Worm (Caenorhabditis elegans) whole organism, L3 larva: ENCODE results near the gene C18E9.2.

Source experiments
- R02D3.7 ChIP-seq: fragments of 150-350 bp; optimal IDR thresholded peaks from 2 replicates; lab custom pipeline; 2014; ENCODE audit warnings: missing biosample characterization, missing genetic modification characterization
- aly-2 ChIP-seq: fragments of 150-350 bp; optimal IDR thresholded peaks from 2 replicates; lab custom pipeline; 2014; ENCODE audit warnings: missing biosample characterization, missing genetic modification characterization
- ama-1 ChIP-seq: fragments of 150-350 bp; optimal IDR thresholded peaks from 2 replicates; lab custom pipeline; 2018
- ceh-16 ChIP-seq: sonication (generic microtip); optimal IDR thresholded peaks from 2 replicates; lab custom pipeline; 2017; ENCODE audit warnings: missing biosample characterization, missing genetic modification characterization
- ceh-28 ChIP-seq: fragments of 150-350 bp; optimal IDR thresholded peaks from 2 replicates; lab custom pipeline; 2014; ENCODE audit warnings: missing biosample characterization, missing genetic modification reagents, missing genetic modification characterization
- ceh-82 ChIP-seq: fragments of 150-350 bp; optimal IDR thresholded peaks from 2 replicates; lab custom pipeline; 2014; ENCODE audit warnings: missing biosample characterization, missing genetic modification characterization
- egl-27 ChIP-seq: sonication (generic microtip); optimal IDR thresholded peaks from 4 replicates; lab custom pipeline; 2017; ENCODE audit warnings: missing biosample characterization, missing genetic modification reagents, missing genetic modification characterization
- egl-5 ChIP-seq: fragments of 150-350 bp; optimal IDR thresholded peaks from 2 replicates; lab custom pipeline; 2017; ENCODE audit warnings: missing biosample characterization, missing genetic modification reagents, missing genetic modification characterization, inconsistent platforms
- elt-1 ChIP-seq: fragments of 150-350 bp; optimal IDR thresholded peaks from 2 replicates; lab custom pipeline; 2014; ENCODE audit warnings: missing biosample characterization, missing genetic modification characterization
- elt-2 ChIP-seq: sonication (generic microtip); optimal IDR thresholded peaks from 2 replicates; lab custom pipeline; 2016; ENCODE audit warnings: missing genetic modification reagents, mild to moderate bottlenecking, missing genetic modification characterization, missing compliant biosample characterization
- fkh-10 ChIP-seq: sonication (generic microtip); optimal IDR thresholded peaks from 2 replicates; lab custom pipeline; 2017; ENCODE audit warnings: missing biosample characterization, missing genetic modification reagents, missing genetic modification characterization
- fkh-2 ChIP-seq: fragments of 150-350 bp; optimal IDR thresholded peaks from 2 replicates; lab custom pipeline; 2014; ENCODE audit warnings: missing biosample characterization, missing genetic modification reagents, missing genetic modification characterization
- hmg-11 ChIP-seq: sonication (generic microtip); optimal IDR thresholded peaks from 2 replicates; lab custom pipeline; 2016; ENCODE audit warnings: missing genetic modification characterization, missing compliant biosample characterization
- jun-1 ChIP-seq: fragments of 150-350 bp; optimal IDR thresholded peaks from 2 replicates; lab custom pipeline; 2014; ENCODE audit warnings: missing biosample characterization, missing genetic modification reagents, missing genetic modification characterization
- lin-39 ChIP-seq: fragments of 150-350 bp; optimal IDR thresholded peaks from 2 replicates; lab custom pipeline; 2018; ENCODE audit warnings: missing biosample characterization, missing genetic modification reagents, missing genetic modification characterization
- mdl-1 ChIP-seq: fragments of 150-350 bp; optimal IDR thresholded peaks from 2 replicates; lab custom pipeline; 2014; ENCODE audit warnings: missing biosample characterization, missing genetic modification characterization
- nfya-1 ChIP-seq: sonication (generic microtip); optimal IDR thresholded peaks from 2 replicates; lab custom pipeline; 2017; ENCODE audit warnings: missing genetic modification characterization, mild to moderate bottlenecking, missing compliant biosample characterization, antibody characterized with exemption, moderate library complexity; ENCODE audit not compliant: insufficient read depth
- nhr-11 ChIP-seq: fragments of 150-350 bp; optimal IDR thresholded peaks from 2 replicates; lab custom pipeline; 2014; ENCODE audit warnings: missing biosample characterization, missing genetic modification characterization
- nhr-12 ChIP-seq: fragments of 150-350 bp; optimal IDR thresholded peaks from 2 replicates; lab custom pipeline; 2014; ENCODE audit warnings: missing biosample characterization, missing genetic modification characterization
- nhr-25 ChIP-seq: sonication (generic microtip); optimal IDR thresholded peaks from 2 replicates; lab custom pipeline; 2017; ENCODE audit warnings: missing biosample characterization, missing genetic modification characterization
- nhr-28 ChIP-seq: fragments of 150-350 bp; optimal IDR thresholded peaks from 2 replicates; lab custom pipeline; 2014; ENCODE audit warnings: missing biosample characterization, missing genetic modification characterization
- nhr-43 ChIP-seq: sonication (generic microtip); optimal IDR thresholded peaks from 2 replicates; lab custom pipeline; 2016; ENCODE audit warnings: mild to moderate bottlenecking, missing genetic modification characterization, missing compliant biosample characterization; ENCODE audit not compliant: poor library complexity, severe bottlenecking
- nhr-67 ChIP-seq: fragments of 150-350 bp; optimal IDR thresholded peaks from 2 replicates; lab custom pipeline; 2014; ENCODE audit warnings: missing biosample characterization, missing genetic modification characterization
- nhr-77 ChIP-seq: fragments of 150-350 bp; optimal IDR thresholded peaks from 2 replicates; lab custom pipeline; 2014; ENCODE audit warnings: missing biosample characterization, missing genetic modification characterization
- sea-2 ChIP-seq: fragments of 150-350 bp; sonication (generic microtip); optimal IDR thresholded peaks from 4 replicates; lab custom pipeline; 2014; ENCODE audit warnings: missing biosample characterization, missing genetic modification reagents, missing genetic modification characterization
- snpc-4 ChIP-seq: fragments of 150-350 bp; optimal IDR thresholded peaks from 2 replicates; lab custom pipeline; 2014; ENCODE audit warnings: missing biosample characterization, missing genetic modification characterization
- unc-39 ChIP-seq: sonication (generic microtip); optimal IDR thresholded peaks from 4 replicates; lab custom pipeline; 2017; ENCODE audit warnings: missing biosample characterization, missing genetic modification characterization
- unc-62 ChIP-seq: fragments of 150-350 bp; sonication (generic microtip); optimal IDR thresholded peaks from 4 replicates; lab custom pipeline; 2014; ENCODE audit warnings: missing biosample characterization, missing genetic modification reagents, missing genetic modification characterization
- ztf-11 ChIP-seq: fragments of 150-350 bp; optimal IDR thresholded peaks from 2 replicates; lab custom pipeline; 2014; ENCODE audit warnings: missing biosample characterization, missing genetic modification characterization

The C18E9.2 gene

DNA sequence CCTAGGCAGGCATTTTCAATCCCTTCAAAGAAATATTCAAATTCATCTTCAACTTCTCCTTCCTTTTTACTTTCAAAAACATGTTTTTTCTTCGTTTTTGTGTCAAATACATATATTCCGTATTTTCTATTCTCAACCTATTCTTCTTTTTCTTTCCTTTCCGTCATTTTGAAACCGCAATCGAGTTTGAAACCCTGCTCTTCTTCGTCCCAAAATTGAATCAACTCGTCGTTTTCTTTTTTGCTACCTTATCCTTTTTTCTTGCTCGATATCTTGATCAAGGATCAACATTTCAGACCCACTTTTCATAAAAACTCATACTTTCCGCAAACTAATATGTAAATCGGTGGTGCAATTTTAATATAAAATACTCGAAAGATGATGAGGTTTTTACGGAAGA, 19.6 kb upstream of the C18E9.2 start:
- TF ChIP-seq fkh-10 (GFP tag; lab: Kevin White, UChicago) (peak; percentile 68), nfya-1 (tag; lab: Kevin White, UChicago) (no peak)
- TF ChIP-seq, all 47 proteins: peak for 1

DNA sequence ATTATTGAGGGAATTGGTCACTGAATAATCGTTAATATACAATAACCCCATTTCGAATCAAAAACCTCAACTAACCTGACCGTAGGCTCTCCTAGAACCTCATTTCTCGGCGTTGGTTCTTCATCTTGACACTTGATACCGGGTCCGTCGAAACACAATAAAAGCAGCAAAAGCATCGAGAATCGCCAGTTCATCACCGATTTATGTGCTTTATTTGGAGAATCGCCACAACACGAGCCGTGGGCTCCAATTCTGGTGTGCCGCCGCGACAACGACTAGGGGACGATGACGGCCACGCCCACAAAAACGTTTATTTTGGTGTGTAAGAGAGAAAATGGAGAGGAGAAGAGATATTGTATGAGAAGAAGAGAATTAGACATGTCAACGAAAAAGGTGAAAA, 17.4 kb upstream of the C18E9.2 start, which contains the start of gene cutl-15:
Gene cutl-15 (minus strand): TSS at position 298 of the 400 bp plus-strand sequence.
- no peak for TF ChIP-seq sea-2 (GFP tag; lab: Kevin White, UChicago)
- no peak for TF ChIP-seq ceh-82 (tag; lab: Kevin White, UChicago)
- no peak for TF ChIP-seq ceh-28 (tag; lab: Kevin White, UChicago)
- TF ChIP-seq, all 47 proteins: peak for 0

DNA sequence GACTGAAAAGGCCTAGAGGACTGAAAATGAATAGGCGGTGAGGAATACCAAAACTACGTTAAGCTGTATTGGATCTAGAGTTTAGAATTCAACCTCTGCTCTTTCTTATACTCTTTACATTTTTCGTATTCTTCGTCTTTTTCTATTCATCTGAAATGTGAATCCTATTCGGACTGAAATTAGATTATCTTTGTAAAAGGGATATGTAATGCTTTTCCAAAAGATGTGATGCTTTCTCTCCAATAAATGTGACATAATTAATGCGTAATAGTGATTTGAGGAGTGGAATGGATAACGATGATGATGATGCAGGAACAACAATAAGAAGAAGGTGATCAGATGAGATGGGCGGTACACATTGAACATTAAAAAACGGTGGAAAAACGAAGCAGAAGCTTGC, 16.2 kb upstream of the C18E9.2 start:
- TF ChIP-seq egl-5 (tag; lab: Kevin White, UChicago) = no peak
- no peak for TF ChIP-seq fkh-2 (tag; lab: Kevin White, UChicago)
- TF ChIP-seq nhr-43 (tag; lab: Kevin White, UChicago) = no peak
- TF ChIP-seq nhr-28 = no peak
- TF ChIP-seq hmg-11 = no peak
- TF ChIP-seq fkh-10 (GFP tag; lab: Kevin White, UChicago) = no peak
- no peak for TF ChIP-seq snpc-4
- TF ChIP-seq ceh-82 (tag; lab: Kevin White, UChicago) = no peak
- no peak for TF ChIP-seq R02D3.7

DNA sequence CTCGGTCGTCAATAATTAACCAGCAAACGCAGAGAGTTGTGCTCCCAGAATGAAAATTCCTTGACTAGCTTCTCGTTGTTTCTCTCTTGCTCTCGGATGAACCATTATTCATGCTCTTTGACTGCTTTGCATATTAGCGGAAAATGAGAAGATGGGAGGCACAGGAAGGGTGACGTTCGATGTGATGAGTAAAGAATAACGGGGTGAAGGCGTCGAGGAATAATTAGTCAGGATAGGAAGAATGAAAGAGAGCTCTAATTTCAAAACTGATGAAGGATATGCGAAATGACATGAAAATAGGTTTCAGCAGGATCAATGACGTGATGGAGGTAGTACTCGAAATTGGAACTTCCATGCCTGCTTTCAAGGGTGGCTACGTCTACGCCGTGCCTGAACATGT, 13.5 kb upstream of the C18E9.2 start:
- TF ChIP-seq unc-39 (tag; lab: Kevin White, UChicago) = no peak
- TF ChIP-seq nhr-11 (tag; lab: Kevin White, UChicago) = no peak

DNA sequence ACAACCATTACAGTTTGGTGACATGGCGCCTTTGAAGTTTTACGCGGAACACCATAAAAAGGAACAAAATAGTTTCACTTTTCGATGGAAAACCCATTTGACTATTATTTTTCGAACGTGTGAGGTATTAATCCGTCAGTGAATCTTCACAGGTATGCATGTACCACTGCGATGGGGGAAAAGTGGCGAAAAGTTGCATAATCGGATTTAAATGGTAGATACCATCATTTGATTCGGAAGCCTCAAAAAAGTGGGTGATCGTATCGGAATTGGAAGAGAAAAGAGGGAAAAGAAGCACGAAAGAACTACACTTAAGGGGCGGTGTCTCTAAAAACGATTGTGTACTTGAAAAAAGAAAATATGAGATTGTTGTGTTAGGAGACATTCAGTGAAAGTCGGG, 11.1 kb upstream of the C18E9.2 start:
- no peak for TF ChIP-seq egl-27 (tag; lab: Kevin White, UChicago)
- peak; percentile 64 for TF ChIP-seq elt-1 (tag; lab: Kevin White, UChicago)
- peak; percentile 8 for TF ChIP-seq nhr-25 (tag; lab: Kevin White, UChicago)
- no peak for TF ChIP-seq nhr-77

DNA sequence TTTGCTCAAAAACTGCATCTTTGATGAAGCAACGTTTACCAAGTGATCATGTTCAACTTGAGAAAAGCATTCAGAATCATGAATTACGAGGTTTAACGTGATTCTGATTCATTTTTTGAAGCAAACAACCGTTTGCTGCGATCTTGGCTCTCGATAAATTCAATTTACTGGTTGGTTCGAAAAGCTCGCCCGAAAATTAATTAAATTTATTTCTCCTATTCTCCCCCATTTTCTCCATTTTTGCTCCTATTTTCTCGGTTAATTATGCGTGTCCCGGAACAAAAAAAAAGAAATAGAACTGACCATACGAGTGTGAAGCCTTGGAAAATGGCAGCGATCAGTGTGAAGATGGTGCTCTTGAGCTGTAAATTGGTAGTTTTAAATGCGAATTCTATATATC, 7.9 kb upstream of the C18E9.2 start:
- TF ChIP-seq nhr-11 (tag; lab: Kevin White, UChicago) (no peak), fkh-2 (tag; lab: Kevin White, UChicago) (no peak), nhr-67 (tag; lab: Kevin White, UChicago) (no peak), aly-2 (tag; lab: Kevin White, UChicago) (no peak), elt-2 (tag; lab: Kevin White, UChicago) (no peak), ceh-16 (no peak), elt-1 (tag; lab: Kevin White, UChicago) (no peak), jun-1 (no peak), nhr-28 (no peak), hmg-11 (no peak)

DNA sequence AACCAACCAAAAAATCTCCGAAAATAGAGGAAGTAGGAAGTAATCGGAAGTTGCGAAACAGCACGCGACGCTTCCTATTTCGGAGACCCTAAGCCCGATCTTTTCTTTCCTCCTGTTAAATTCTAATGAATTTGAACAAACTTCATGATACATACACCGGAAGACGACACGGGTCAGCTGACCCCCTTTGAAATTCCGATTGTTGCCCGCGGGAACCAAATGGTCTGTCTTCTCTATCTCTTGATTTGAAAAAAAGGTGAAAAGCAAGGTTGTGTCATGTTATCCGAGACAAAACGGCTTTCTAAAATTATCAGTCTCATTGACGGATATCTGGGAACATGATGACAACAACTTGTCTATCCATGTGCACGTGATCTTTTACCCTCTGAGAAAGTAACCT, 5.7 kb upstream of the C18E9.2 start:
- TF ChIP-seq lin-39 (tag; lab: Kevin White, UChicago) (peak; percentile 61), nhr-11 (tag; lab: Kevin White, UChicago) (no peak)

DNA sequence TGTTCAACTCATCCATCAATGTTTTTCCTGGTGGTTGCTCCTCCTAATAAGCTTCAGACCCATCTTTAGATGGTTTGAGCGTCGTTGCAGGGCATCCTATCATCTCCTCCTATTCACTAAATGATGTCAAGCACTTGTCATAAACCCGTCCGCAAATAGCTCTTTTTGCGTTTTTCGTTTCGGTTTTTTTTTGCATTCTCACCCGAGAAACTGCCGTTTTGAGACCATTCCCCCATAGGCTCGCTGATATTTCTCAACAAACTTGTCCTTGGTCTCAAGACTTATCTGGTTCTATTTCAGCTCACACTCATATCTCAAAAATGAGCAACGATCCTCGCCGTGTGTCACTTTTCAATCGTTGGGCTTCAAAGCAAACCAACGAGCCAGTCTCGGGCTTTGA, 4.4 kb upstream of the C18E9.2 start, which contains the start of gene cal-2:
Gene cal-2 (plus strand): TSS at position 301 of the 400 bp plus-strand sequence.
- TF ChIP-seq unc-62 (GFP tag; lab: Kevin White, UChicago) (no peak), fkh-2 (tag; lab: Kevin White, UChicago) (no peak), mdl-1 (tag; lab: Kevin White, UChicago) (no peak), egl-5 (tag; lab: Kevin White, UChicago) (no peak), fkh-10 (GFP tag; lab: Kevin White, UChicago) (no peak), nfya-1 (tag; lab: Kevin White, UChicago) (no peak), ama-1 (no peak), ztf-11 (tag; lab: Kevin White, UChicago) (no peak), R02D3.7 (no peak), egl-27 (tag; lab: Kevin White, UChicago) (no peak), lin-39 (tag; lab: Kevin White, UChicago) (no peak), nhr-67 (tag; lab: Kevin White, UChicago) (no peak), nhr-25 (tag; lab: Kevin White, UChicago) (no peak), nhr-12 (no peak)
